Worm (Caenorhabditis elegans): Measurements from ENCODE around the gene F17A2.13.

DNA sequence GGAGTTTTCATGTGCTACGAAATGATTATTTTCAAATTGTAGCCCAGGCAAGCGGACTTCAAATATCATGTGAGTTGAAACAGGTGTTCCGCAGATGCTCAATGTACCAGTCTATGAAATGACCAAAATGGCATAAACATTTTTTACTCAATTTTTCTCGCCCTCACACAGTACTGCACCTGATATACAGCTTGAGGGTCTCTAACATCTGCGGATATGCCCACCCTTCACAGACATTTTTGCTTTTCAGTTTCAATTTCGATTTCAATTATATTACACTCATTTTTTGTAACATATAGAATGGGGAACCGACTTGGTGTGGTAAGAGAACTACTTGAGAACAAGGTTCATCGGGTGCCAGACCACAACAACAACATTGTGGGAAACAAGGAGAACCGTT is 25.3 kb downstream of the F17A2.13 start, which contains the start of gene F42F12.11:
- no peak for TF ChIP-seq bed-1 (GFP tag; IDR thresholded peaks at IDR 0.05)
- no peak for TF ChIP-seq lir-1 (GFP tag; conservative IDR thresholded peaks at IDR 0.05)
